Worm (Caenorhabditis elegans) whole organism, L1 larva: Measurements from ENCODE around the gene F07B10.4.

Source experiments
- C16A3.4 ChIP-seq: fragments of 150-350 bp; optimal IDR thresholded peaks from 2 replicates; lab custom pipeline; 2014; ENCODE audit warnings: missing biosample characterization, missing genetic modification characterization
- aly-2 ChIP-seq: fragments of 150-350 bp; optimal IDR thresholded peaks from 2 replicates; lab custom pipeline; 2014; ENCODE audit warnings: missing biosample characterization, missing genetic modification characterization
- blmp-1 ChIP-seq: fragments of 150-350 bp; optimal IDR thresholded peaks from 2 replicates; lab custom pipeline; 2014; ENCODE audit warnings: missing biosample characterization, missing genetic modification characterization
- ceh-63 ChIP-seq: fragments of 200-800 bp; sonication (Bioruptor generic); optimal IDR thresholded peaks from 2 replicates; lab custom pipeline; 2018; ENCODE audit warnings: mild to moderate bottlenecking, missing genetic modification characterization, missing compliant biosample characterization
- ceh-82 ChIP-seq, 3 experiments: fragments of 150-350 bp in 1 of 3; sonication (generic microtip) in 2 of 3; optimal IDR thresholded peaks; 2 replicates each; lab custom pipeline; 2014 to 2017; ENCODE audit warnings: missing biosample characterization in 3 of 3, missing genetic modification characterization in 3 of 3
- dsc-1 ChIP-seq: sonication (generic microtip); optimal IDR thresholded peaks from 2 replicates; lab custom pipeline; 2016; ENCODE audit warnings: mild to moderate bottlenecking, missing genetic modification characterization, missing compliant biosample characterization
- efl-1 ChIP-seq, 4 experiments: fragments of 150-350 bp; optimal IDR thresholded peaks in 3 of 4; peaks in 1 of 4; 1 replicate in 1 of 4; 2 replicates in 3 of 4; lab custom pipeline; 2014; ENCODE audit warnings: missing biosample characterization in 2 of 4, missing genetic modification characterization in 2 of 4, missing genetic modification reagents in 2 of 4
- efl-3 ChIP-seq: fragments of 200-800 bp; sonication (Bioruptor generic); optimal IDR thresholded peaks from 2 replicates; lab custom pipeline; 2018; ENCODE audit warnings: mild to moderate bottlenecking, missing genetic modification characterization, missing compliant biosample characterization
- egl-13 ChIP-seq: sonication (generic microtip); optimal IDR thresholded peaks from 2 replicates; lab custom pipeline; 2016; ENCODE audit warnings: missing genotype, missing genetic modification reagents, missing genetic modification characterization, missing compliant biosample characterization
- elt-2 ChIP-seq: sonication (generic microtip); optimal IDR thresholded peaks from 2 replicates; lab custom pipeline; 2016; ENCODE audit warnings: missing genetic modification characterization, mild to moderate bottlenecking, inconsistent platforms, missing compliant biosample characterization, missing genetic modification reagents
- elt-3 ChIP-seq, 6 experiments: fragments of 150-350 bp in 1 of 6; sonication (generic microtip); optimal IDR thresholded peaks; 2 replicates each; lab custom pipeline; 2017 to 2018; ENCODE audit warnings: missing biosample characterization in 6 of 6, missing genetic modification characterization in 6 of 6, inconsistent platforms in 1 of 6
- fkh-4 ChIP-seq: sonication (generic microtip); optimal IDR thresholded peaks from 2 replicates; lab custom pipeline; 2016; ENCODE audit warnings: missing compliant biosample characterization, missing genetic modification characterization, borderline replicate concordance
- fkh-8 ChIP-seq: sonication (generic microtip); optimal IDR thresholded peaks from 2 replicates; lab custom pipeline; 2016; ENCODE audit warnings: mild to moderate bottlenecking, missing genetic modification characterization, missing compliant biosample characterization
- lin-13 ChIP-seq: fragments of 150-350 bp; optimal IDR thresholded peaks from 2 replicates; lab custom pipeline; 2014; ENCODE audit warnings: missing biosample characterization, missing genetic modification reagents, missing genetic modification characterization
- lin-35 ChIP-seq, 2 experiments: fragments of 150-350 bp; optimal IDR thresholded peaks; 2 replicates each; lab custom pipeline; 2014; ENCODE audit warnings: missing biosample characterization in 2 of 2, missing genetic modification characterization in 2 of 2, missing genetic modification reagents in 2 of 2
- lsy-2 ChIP-seq, 2 experiments: fragments of 150-350 bp; optimal IDR thresholded peaks; 2 replicates each; lab custom pipeline; 2014; ENCODE audit warnings: missing biosample characterization in 2 of 2, missing genetic modification characterization in 2 of 2
- mef-2 ChIP-seq: fragments of 150-350 bp; optimal IDR thresholded peaks from 2 replicates; lab custom pipeline; 2014; ENCODE audit warnings: missing biosample characterization, missing genetic modification characterization
- nhr-11 ChIP-seq: fragments of 150-350 bp; optimal IDR thresholded peaks from 2 replicates; lab custom pipeline; 2014; ENCODE audit warnings: missing biosample characterization, missing genetic modification characterization
- nhr-19 ChIP-seq: fragments of 200-800 bp; sonication (Bioruptor generic); conservative IDR thresholded peaks from 2 replicates; pipeline ENCODE4 v1.3.6; 2022; ENCODE audit warnings: missing genetic modification characterization, missing compliant biosample characterization
- nhr-20 ChIP-seq: sonication (generic microtip); optimal IDR thresholded peaks from 2 replicates; lab custom pipeline; 2016; ENCODE audit warnings: mild to moderate bottlenecking, missing genetic modification characterization, missing compliant biosample characterization
- nhr-71 ChIP-seq: sonication (generic microtip); optimal IDR thresholded peaks from 2 replicates; lab custom pipeline; 2016; ENCODE audit warnings: mild to moderate bottlenecking, missing genetic modification characterization, moderate library complexity, missing compliant biosample characterization
- nhr-76 ChIP-seq: sonication (generic microtip); optimal IDR thresholded peaks from 2 replicates; lab custom pipeline; 2017; ENCODE audit warnings: missing biosample characterization, missing genetic modification characterization
- nhr-77 ChIP-seq: fragments of 150-350 bp; optimal IDR thresholded peaks from 2 replicates; lab custom pipeline; 2014; ENCODE audit warnings: missing biosample characterization, missing genetic modification characterization
- nhr-85 ChIP-seq: sonication (generic microtip); peaks from one replicate; lab custom pipeline; 2016; ENCODE audit warnings: missing genetic modification characterization, inconsistent platforms, missing compliant biosample characterization
- nhr-90 ChIP-seq: sonication (generic microtip); optimal IDR thresholded peaks from 2 replicates; lab custom pipeline; 2016; ENCODE audit warnings: mild to moderate bottlenecking, missing genetic modification characterization, missing compliant biosample characterization; ENCODE audit not compliant: poor library complexity
- pag-3 ChIP-seq: sonication (generic microtip); optimal IDR thresholded peaks from 2 replicates; lab custom pipeline; 2017; ENCODE audit warnings: missing genetic modification characterization, mild to moderate bottlenecking, missing compliant biosample characterization, antibody characterized with exemption, borderline replicate concordance; ENCODE audit not compliant: insufficient read depth
- pax-3 ChIP-seq: fragments of 200-800 bp; sonication (Bioruptor generic); optimal IDR thresholded peaks from 2 replicates; lab custom pipeline; 2018; ENCODE audit warnings: mild to moderate bottlenecking, missing genetic modification characterization, moderate library complexity, missing compliant biosample characterization
- pqm-1 ChIP-seq: sonication (generic microtip); optimal IDR thresholded peaks from 3 replicates; lab custom pipeline; 2017; ENCODE audit warnings: missing biosample characterization, missing genetic modification characterization
- snpc-4 ChIP-seq: fragments of 150-350 bp; optimal IDR thresholded peaks from 2 replicates; lab custom pipeline; 2014; ENCODE audit warnings: missing biosample characterization, missing genetic modification characterization
- snu-23 ChIP-seq: sonication (generic microtip); optimal IDR thresholded peaks from 2 replicates; lab custom pipeline; 2016; ENCODE audit warnings: missing genetic modification characterization, missing compliant biosample characterization
- unc-62 ChIP-seq: fragments of 150-350 bp; optimal IDR thresholded peaks from 2 replicates; lab custom pipeline; 2014; ENCODE audit warnings: missing biosample characterization, missing genetic modification reagents, missing genetic modification characterization
- zip-4 ChIP-seq: fragments of 200-800 bp; sonication (Bioruptor generic); optimal IDR thresholded peaks from 2 replicates; lab custom pipeline; 2018; ENCODE audit warnings: mild to moderate bottlenecking, missing genetic modification characterization, moderate library complexity, missing compliant biosample characterization
- ztf-11 ChIP-seq, 2 experiments: sonication (generic microtip); optimal IDR thresholded peaks; 2 replicates each; lab custom pipeline; 2016 to 2017; ENCODE audit warnings: missing genetic modification characterization in 2 of 2, missing biosample characterization in 1 of 2, missing compliant biosample characterization in 1 of 2

Gene F07B10.4

DNA sequence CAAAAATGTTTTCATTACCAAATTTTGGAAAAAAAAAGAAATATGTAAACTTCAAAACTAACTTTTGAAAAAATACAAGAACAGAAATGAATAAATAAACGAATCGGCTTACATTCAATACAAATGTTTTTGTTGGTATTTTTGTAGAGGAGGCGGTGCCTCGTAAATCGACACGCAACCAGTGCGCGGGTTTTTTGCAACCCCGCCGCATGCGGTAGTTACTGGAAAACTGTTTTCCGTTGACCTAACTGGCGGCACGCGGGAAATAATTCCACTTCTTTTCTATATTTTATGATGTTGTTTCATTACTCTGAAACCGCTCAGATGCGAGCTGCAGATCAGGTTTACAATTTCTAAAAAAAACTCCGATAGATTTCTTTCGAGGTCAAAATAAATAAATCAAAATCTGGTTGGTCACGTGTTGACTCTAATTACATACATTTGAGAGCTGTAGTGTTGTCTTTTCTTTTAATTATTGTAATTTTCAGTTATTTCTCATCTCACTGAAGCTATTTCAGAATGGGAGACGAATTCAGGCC lies 23.7 kb downstream of the F07B10.4 start, which contains the start of the genes dvc-1 and ima-1 (continued):
- TF ChIP-seq elt-3 (tag; optimal IDR thresholded peaks at IDR 0.05; lab: Kevin White, UChicago) (peak in 2 of 6 experiments; percentile 6 to 9), C16A3.4 (tag; lab: Kevin White, UChicago) (peak; percentile 83), nhr-71 (peak; percentile 77), snu-23 (GFP tag; lab: Kevin White, UChicago) (peak; percentile 79), aly-2 (tag; lab: Kevin White, UChicago) (no peak), ztf-11 (tag; optimal IDR thresholded peaks at IDR 0.05; lab: Kevin White, UChicago) (peak in 1 of 2 experiments; percentile 13), nhr-90 (tag; lab: Kevin White, UChicago) (peak; percentile 74), nhr-85 (tag; lab: Kevin White, UChicago) (peak; percentile 76), nhr-19 (peak; percentile 73), dsc-1 (tag; lab: Kevin White, UChicago) (peak; percentile 58), efl-3 (GFP tag; lab: Kevin White, UChicago) (no peak), ceh-82 (tag; optimal IDR thresholded peaks at IDR 0.05; lab: Kevin White, UChicago) (peak; percentile 75 to 93 (median 86)), mef-2 (tag; lab: Kevin White, UChicago) (no peak), pag-3 (tag; lab: Kevin White, UChicago) (no peak), pax-3 (tag; lab: Kevin White, UChicago) (peak; percentile 7), nhr-11 (no peak), pqm-1 (no peak), zip-4 (no peak), ceh-63 (GFP tag; lab: Kevin White, UChicago) (no peak), lin-35 (GFP tag; optimal IDR thresholded peaks at IDR 0.05; lab: Kevin White, UChicago) (peak; percentile 60 to 65), egl-13 (tag; lab: Kevin White, UChicago) (no peak), snpc-4 (tag; lab: Kevin White, UChicago) (peak; percentile 42), lin-13 (peak; percentile 44), nhr-20 (tag; lab: Kevin White, UChicago) (peak; percentile 71), efl-1 (optimal IDR thresholded peaks at IDR 0.05; lab: Kevin White, UChicago) (peak; percentile 67 to 69), efl-1 (GFP tag; optimal IDR thresholded peaks at IDR 0.05 in 1 of 2; lab: Kevin White, UChicago) (peak; percentile 56 to 97), fkh-4 (tag; lab: Kevin White, UChicago) (no peak), blmp-1 (peak; percentile 44), nhr-76 (tag; lab: Kevin White, UChicago) (peak; percentile 24)

DNA sequence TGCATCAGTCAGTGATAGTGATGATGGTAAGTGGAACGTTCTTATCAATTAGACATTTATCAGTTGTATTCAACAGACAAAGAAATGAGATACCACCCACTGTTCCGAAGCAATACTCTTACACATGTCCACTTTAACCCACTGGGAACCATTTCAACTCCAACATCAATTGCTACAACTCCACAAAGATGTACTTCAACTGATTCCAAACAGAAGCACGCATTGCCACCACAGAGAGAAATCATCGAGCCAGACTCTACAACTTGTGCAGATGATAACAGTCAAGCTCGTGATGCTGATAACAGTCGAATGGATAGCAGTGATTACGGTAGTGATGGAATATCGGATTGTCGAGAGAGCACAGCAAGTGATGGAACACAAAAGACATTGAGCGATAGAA lies 27.0 kb downstream of the F07B10.4 start:
- TF ChIP-seq fkh-8: no peak
- peak; percentile 96 for TF ChIP-seq elt-2
- no peak for TF ChIP-seq nhr-85 (tag; lab: Kevin White, UChicago)
- TF ChIP-seq efl-1 (optimal IDR thresholded peaks at IDR 0.05; lab: Kevin White, UChicago): no peak
- peak in 1 of 2 experiments; percentile 74 for TF ChIP-seq efl-1 (GFP tag; optimal IDR thresholded peaks at IDR 0.05 in 1 of 2; lab: Kevin White, UChicago)

DNA sequence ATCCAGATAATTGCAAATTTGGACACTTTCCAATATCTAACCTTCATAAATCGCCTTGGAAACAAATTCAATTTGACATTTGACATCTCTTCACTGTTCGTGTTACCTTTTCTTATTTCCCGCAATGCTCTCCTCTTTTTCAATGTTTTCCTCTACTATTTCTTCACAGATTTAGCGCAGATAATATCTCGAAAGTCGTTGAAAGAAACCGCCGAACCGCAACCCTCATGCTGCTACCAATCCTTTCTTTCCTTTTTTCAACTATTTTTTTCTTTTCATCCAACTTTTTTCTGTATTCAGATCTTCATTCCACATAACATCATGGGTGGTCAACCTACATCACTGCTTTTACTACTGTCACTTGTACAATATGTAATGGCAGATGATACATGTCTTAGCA lies 28.6 kb downstream of the F07B10.4 start, which contains the start of gene T19B10.5:
Gene T19B10.5 (plus strand): TSS at position 301 of the 400 bp plus-strand sequence.
- TF ChIP-seq blmp-1: peak; percentile 18
- no peak for TF ChIP-seq nhr-77

DNA sequence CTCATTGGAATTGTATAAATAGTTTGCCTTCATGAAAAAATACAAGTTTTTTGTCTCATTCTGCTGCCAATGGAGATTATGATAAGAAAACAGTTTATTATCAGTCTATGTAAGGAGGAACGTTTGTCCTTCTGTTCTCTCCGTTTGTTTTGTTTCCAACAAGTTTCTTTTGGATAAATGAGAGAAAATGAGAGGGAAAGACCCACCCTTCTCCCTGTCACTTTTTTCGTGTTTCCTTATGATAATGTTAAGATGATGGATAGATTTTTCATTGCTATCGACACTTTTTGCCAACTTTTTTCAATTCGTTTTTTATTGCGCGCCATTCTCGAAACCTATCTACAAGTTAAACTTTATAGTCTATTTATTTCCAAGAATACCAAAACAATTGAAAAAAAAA lies 31.7 kb downstream of the F07B10.4 start:
- TF ChIP-seq unc-62 (no peak), lsy-2 (tag; optimal IDR thresholded peaks at IDR 0.05; lab: Kevin White, UChicago) (no peak), efl-1 (optimal IDR thresholded peaks at IDR 0.05; lab: Kevin White, UChicago) (no peak), efl-1 (GFP tag; optimal IDR thresholded peaks at IDR 0.05 in 1 of 2; lab: Kevin White, UChicago) (peak in 1 of 2 experiments; percentile 2), lin-13 (no peak), blmp-1 (peak; percentile 80), nhr-71 (no peak), snpc-4 (tag; lab: Kevin White, UChicago) (no peak)
- TF ChIP-seq, all 84 proteins: peak for 2
